Fruit fly (Drosophila melanogaster) whole organism, wandering third instar larva: ENCODE data around the gene Lcp65Ag2.

ENCODE experiments used
- Abd-B ChIP-seq: fragments of >200 bp; optimal IDR thresholded peaks from 2 replicates; lab custom pipeline; 2017; ENCODE audit warnings: missing biosample characterization, missing genetic modification characterization
- CG32264 ChIP-seq: fragments of 200-800 bp; sonication (Bioruptor generic); optimal IDR thresholded peaks from 2 replicates; lab custom pipeline; 2016; ENCODE audit warnings: missing biosample characterization, missing genetic modification characterization
- CG9705 ChIP-seq: fragments of 200-800 bp; sonication (Bioruptor generic); optimal IDR thresholded peaks from 2 replicates; lab custom pipeline; 2018; ENCODE audit warnings: missing biosample characterization, mild to moderate bottlenecking, missing genetic modification characterization
- CrebA ChIP-seq: fragments of 200-800 bp; sonication (Bioruptor generic); optimal IDR thresholded peaks from 2 replicates; lab custom pipeline; 2016; ENCODE audit warnings: missing biosample characterization, mild to moderate bottlenecking, missing genetic modification characterization, borderline replicate concordance
- Dfd ChIP-seq: fragments of >200 bp; optimal IDR thresholded peaks from 2 replicates; lab custom pipeline; 2017; ENCODE audit warnings: missing biosample characterization, missing genetic modification characterization
- GATAd ChIP-seq: sonication (Bioruptor generic); optimal IDR thresholded peaks from 2 replicates; lab custom pipeline; 2016; ENCODE audit warnings: missing biosample characterization, missing genetic modification characterization
- HLH106 ChIP-seq: fragments of 200-800 bp; optimal IDR thresholded peaks from 3 replicates; lab custom pipeline; 2019; ENCODE audit warnings: missing biosample characterization, mild to moderate bottlenecking, missing genetic modification characterization, moderate library complexity
- Hr83 ChIP-seq: fragments of 200-300 bp; sonication (Bioruptor generic); optimal IDR thresholded peaks from 2 replicates; lab custom pipeline; 2016; ENCODE audit warnings: missing biosample characterization, mild to moderate bottlenecking, missing genetic modification characterization, moderate library complexity; ENCODE audit not compliant: poor library complexity, severe bottlenecking
- Jra ChIP-seq: sonication (Bioruptor generic); optimal IDR thresholded peaks from 2 replicates; lab custom pipeline; 2016; ENCODE audit warnings: missing biosample characterization, missing genetic modification characterization
- Mio ChIP-seq: sonication (Bioruptor generic); optimal IDR thresholded peaks from 2 replicates; lab custom pipeline; 2016; ENCODE audit warnings: missing biosample characterization, missing genetic modification characterization
- Myc ChIP-seq: fragments of >200 bp; optimal IDR thresholded peaks from 2 replicates; lab custom pipeline; 2017
- N ChIP-seq: fragments of >200 bp; optimal IDR thresholded peaks from 2 replicates; lab custom pipeline; 2018; ENCODE audit warnings: missing biosample characterization, missing external identifiers, missing genetic modification characterization
- OdsH ChIP-seq: fragments of 200-800 bp; sonication (Bioruptor generic); optimal IDR thresholded peaks from 2 replicates; lab custom pipeline; 2016; ENCODE audit warnings: missing biosample characterization, mild to moderate bottlenecking, missing genetic modification characterization
- Rel ChIP-seq, 2 experiments: fragments of 200-800 bp; sonication (Bioruptor generic) in 1 of 2; optimal IDR thresholded peaks; 2 replicates in 1 of 2; 3 replicates in 1 of 2; lab custom pipeline; 2016 to 2019; ENCODE audit warnings: mild to moderate bottlenecking in 2 of 2, missing biosample characterization in 2 of 2, missing genetic modification characterization in 2 of 2, moderate library complexity in 1 of 2
- Vsx2 ChIP-seq: fragments of 200-300, 225-300 bp; sonication (Bioruptor generic); optimal IDR thresholded peaks from 2 replicates; lab custom pipeline; 2018; ENCODE audit warnings: missing biosample characterization, missing genetic modification characterization; ENCODE audit not compliant: partially characterized antibody
- br ChIP-seq: fragments of 200-800 bp; sonication (Bioruptor generic); optimal IDR thresholded peaks from 2 replicates; lab custom pipeline; 2016; ENCODE audit warnings: missing biosample characterization, missing genetic modification characterization
- dsf ChIP-seq: sonication (Bioruptor generic); optimal IDR thresholded peaks from 2 replicates; lab custom pipeline; 2016; ENCODE audit warnings: missing biosample characterization, missing genetic modification characterization, borderline replicate concordance
- ey ChIP-seq: fragments of 200-800 bp; sonication (Bioruptor generic); optimal IDR thresholded peaks from 2 replicates; lab custom pipeline; 2016; ENCODE audit warnings: missing biosample characterization, missing genetic modification characterization
- foxo ChIP-seq, 2 experiments: fragments of 200-800 bp; sonication (Bioruptor generic); optimal IDR thresholded peaks; 2 replicates in 1 of 2; 3 replicates in 1 of 2; lab custom pipeline; 2016 to 2017; ENCODE audit warnings: missing biosample characterization in 2 of 2, missing genetic modification characterization in 2 of 2
- fru ChIP-seq: fragments of 200-800 bp; sonication (Bioruptor generic); optimal IDR thresholded peaks from 3 replicates; lab custom pipeline; 2016; ENCODE audit warnings: missing biosample characterization, mild to moderate bottlenecking, missing genetic modification characterization
- h ChIP-seq: fragments of 200-800 bp; sonication (Bioruptor generic); optimal IDR thresholded peaks from 3 replicates; lab custom pipeline; 2016; ENCODE audit warnings: missing biosample characterization, mild to moderate bottlenecking, missing genetic modification characterization
- jim ChIP-seq: fragments of 175-275, 200-325 bp; sonication (Bioruptor generic); optimal IDR thresholded peaks from 2 replicates; lab custom pipeline; 2016; ENCODE audit warnings: missing biosample characterization, mild to moderate bottlenecking, missing genetic modification characterization
- lola ChIP-seq: fragments of >200 bp; optimal IDR thresholded peaks from 2 replicates; lab custom pipeline; 2017; ENCODE audit warnings: missing biosample characterization, missing genetic modification characterization
- pan ChIP-seq: fragments of >200 bp; optimal IDR thresholded peaks from 2 replicates; lab custom pipeline; 2017
- psq ChIP-seq: fragments of 200-800 bp; sonication (Bioruptor generic); optimal IDR thresholded peaks from 3 replicates; lab custom pipeline; 2017; ENCODE audit warnings: missing biosample characterization, mild to moderate bottlenecking, missing genetic modification characterization, moderate library complexity
- rgr ChIP-seq: fragments of 200-800 bp; sonication (Bioruptor generic); optimal IDR thresholded peaks from 3 replicates; lab custom pipeline; 2016; ENCODE audit warnings: missing biosample characterization, mild to moderate bottlenecking, missing genetic modification characterization
- sage ChIP-seq: fragments of 200-800 bp; sonication (Bioruptor generic); optimal IDR thresholded peaks from 2 replicates; lab custom pipeline; 2016; ENCODE audit warnings: missing biosample characterization, mild to moderate bottlenecking, missing genetic modification characterization
- tai ChIP-seq: sonication (Bioruptor generic); optimal IDR thresholded peaks from 2 replicates; lab custom pipeline; 2016; ENCODE audit warnings: missing biosample characterization, missing genetic modification characterization
- usp ChIP-seq: fragments of >200 bp; optimal IDR thresholded peaks from 2 replicates; lab custom pipeline; 2017; ENCODE audit warnings: missing biosample characterization, missing genetic modification characterization
- woc ChIP-seq: sonication (Bioruptor generic); optimal IDR thresholded peaks from 2 replicates; lab custom pipeline; 2016; ENCODE audit warnings: missing biosample characterization, mild to moderate bottlenecking, missing genetic modification characterization

Gene Lcp65Ag2

DNA sequence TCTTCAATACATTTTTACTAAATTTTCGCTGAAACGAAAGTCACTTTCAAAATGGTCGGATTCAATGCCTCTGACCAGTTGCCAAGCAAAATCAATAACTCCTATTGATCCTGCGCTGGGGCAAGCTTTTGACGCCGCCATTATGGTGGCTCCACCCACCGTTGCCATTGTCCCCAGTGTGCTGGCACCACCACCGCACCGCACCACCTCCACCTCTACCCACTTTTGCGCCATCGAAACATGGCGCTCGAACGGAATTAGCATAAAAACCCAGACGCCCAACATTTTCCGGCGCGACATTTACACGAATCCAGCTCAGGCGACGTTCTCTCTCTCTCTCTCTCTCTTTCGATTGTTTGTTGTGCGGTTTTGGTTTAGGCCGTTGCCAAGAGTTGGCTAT, 16.5 kb downstream of the Lcp65Ag2 start:
- TF ChIP-seq CG9705 (GFP tag; lab: Kevin White, UChicago) (no peak), Jra (GFP tag; lab: Kevin White, UChicago) (no peak), CrebA (GFP tag; lab: Kevin White, UChicago) (no peak), usp (GFP tag; lab: Kevin White, UChicago) (no peak), Dfd (no peak), lola (GFP tag; lab: Kevin White, UChicago) (no peak), woc (GFP tag; lab: Kevin White, UChicago) (no peak), Abd-B (GFP tag; lab: Kevin White, UChicago) (no peak), dsf (GFP tag; lab: Kevin White, UChicago) (no peak), tai (no peak), h (GFP tag; lab: Kevin White, UChicago) (no peak), fru (no peak), Hr83 (GFP tag; lab: Kevin White, UChicago) (no peak), HLH106 (tag; lab: Kevin White, UChicago) (no peak), psq (GFP tag; lab: Kevin White, UChicago) (no peak), jim (GFP tag; lab: Kevin White, UChicago) (no peak), br (GFP tag; lab: Kevin White, UChicago) (no peak), sage (no peak), pan (no peak), Rel (GFP tag; optimal IDR thresholded peaks at IDR 0.05; lab: Kevin White, UChicago) (no peak), Rel (tag; optimal IDR thresholded peaks at IDR 0.05; lab: Kevin White, UChicago) (no peak)

DNA sequence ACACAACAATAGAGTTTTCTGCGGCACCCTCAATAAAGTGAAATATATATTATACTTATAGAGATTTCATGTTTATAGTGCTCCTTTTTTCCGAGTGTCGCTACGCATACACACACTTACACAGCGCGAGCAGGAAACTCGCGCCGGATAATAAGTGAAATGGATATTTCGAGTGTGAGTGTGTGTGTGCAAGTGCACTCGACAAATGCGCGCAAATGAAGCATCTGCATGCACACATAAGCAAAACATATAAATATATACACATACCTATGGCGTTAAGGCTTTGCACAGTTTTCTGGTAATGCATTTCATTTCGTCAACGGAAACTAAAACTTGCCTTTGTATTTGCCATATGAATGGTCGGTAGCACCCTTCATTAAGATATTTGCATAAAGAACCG, 17.9 kb downstream of the Lcp65Ag2 start:
- no peak for TF ChIP-seq GATAd (GFP tag; lab: Kevin White, UChicago)
- no peak for TF ChIP-seq h (GFP tag; lab: Kevin White, UChicago)
- TF ChIP-seq tai, result no peak
- no peak for TF ChIP-seq woc (GFP tag; lab: Kevin White, UChicago)
- TF ChIP-seq Vsx2 (GFP tag; lab: Kevin White, UChicago), result no peak
- no peak for TF ChIP-seq foxo (GFP tag; optimal IDR thresholded peaks at IDR 0.05; lab: Kevin White, UChicago)
- no peak for TF ChIP-seq Dfd
- TF ChIP-seq OdsH, result no peak
- no peak for TF ChIP-seq Mio (GFP tag; lab: Kevin White, UChicago)

DNA sequence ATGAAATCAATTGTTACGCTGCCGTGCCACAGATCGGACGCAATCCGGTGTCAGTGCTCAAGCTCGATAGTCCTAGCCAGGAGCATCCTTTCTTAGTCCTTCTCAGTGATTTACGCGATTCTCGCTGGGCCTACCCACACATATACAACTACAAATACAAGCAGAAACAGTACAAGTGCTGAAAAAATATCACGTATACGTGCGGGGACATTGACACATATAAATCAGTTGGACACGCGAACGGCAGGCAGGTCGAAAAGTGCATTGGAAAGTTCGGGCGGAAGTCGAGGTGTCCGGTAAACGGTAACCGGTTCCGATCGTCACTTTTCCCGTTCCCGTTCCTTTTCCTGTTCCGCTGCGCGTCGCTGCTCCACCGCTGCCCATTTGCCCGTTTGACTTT, 21.9 kb downstream of the Lcp65Ag2 start:
- TF ChIP-seq h (GFP tag; lab: Kevin White, UChicago), result no peak
- no peak for TF ChIP-seq HLH106 (tag; lab: Kevin White, UChicago)
- no peak for TF ChIP-seq tai
- no peak for TF ChIP-seq N (GFP tag; lab: Kevin White, UChicago)
- TF ChIP-seq rgr (GFP tag; lab: Kevin White, UChicago), result no peak
- TF ChIP-seq fru, result no peak

DNA sequence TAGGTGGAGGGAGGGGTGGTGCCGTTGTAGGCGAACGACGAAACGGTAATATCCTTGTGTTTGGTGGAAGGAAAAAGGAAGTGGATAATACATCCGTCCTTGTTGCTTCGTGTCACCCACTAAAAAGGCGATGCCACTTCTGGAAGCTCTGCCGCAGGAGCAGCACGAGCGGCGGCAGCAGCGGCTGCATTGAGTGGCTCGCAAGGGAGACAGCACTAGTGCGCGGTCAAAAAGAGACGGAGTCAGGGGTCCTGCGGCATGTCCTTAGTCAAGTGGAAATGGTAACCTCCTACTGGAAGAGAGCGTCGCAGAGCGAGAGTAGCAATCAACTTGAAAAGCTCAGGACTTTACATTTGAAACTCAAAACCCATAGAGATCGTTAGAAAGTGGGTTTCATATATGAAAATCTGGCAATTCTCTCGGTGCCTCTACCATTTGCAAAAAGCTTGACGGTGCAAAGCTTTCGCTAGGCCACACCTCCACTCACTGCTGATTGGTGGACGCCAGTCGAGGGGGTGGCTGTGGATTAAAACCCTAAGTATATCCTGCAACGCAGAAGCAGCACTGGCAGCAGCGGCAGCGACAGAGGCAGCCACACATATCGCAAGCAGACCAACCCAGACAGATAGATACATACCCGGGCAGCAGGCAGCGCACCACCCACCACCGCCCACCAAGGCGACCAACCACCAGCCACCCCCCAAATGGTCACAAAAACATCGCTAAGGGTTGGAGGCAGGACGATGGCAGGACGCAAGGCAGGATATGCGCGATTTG, 22.5 kb downstream of the Lcp65Ag2 start:
- no peak for TF ChIP-seq lola (GFP tag; lab: Kevin White, UChicago)
- TF ChIP-seq jim (GFP tag; lab: Kevin White, UChicago), result no peak
- no peak for TF ChIP-seq woc (GFP tag; lab: Kevin White, UChicago)
- no peak for TF ChIP-seq CrebA (GFP tag; lab: Kevin White, UChicago)
- TF ChIP-seq CG9705 (GFP tag; lab: Kevin White, UChicago), result no peak

DNA sequence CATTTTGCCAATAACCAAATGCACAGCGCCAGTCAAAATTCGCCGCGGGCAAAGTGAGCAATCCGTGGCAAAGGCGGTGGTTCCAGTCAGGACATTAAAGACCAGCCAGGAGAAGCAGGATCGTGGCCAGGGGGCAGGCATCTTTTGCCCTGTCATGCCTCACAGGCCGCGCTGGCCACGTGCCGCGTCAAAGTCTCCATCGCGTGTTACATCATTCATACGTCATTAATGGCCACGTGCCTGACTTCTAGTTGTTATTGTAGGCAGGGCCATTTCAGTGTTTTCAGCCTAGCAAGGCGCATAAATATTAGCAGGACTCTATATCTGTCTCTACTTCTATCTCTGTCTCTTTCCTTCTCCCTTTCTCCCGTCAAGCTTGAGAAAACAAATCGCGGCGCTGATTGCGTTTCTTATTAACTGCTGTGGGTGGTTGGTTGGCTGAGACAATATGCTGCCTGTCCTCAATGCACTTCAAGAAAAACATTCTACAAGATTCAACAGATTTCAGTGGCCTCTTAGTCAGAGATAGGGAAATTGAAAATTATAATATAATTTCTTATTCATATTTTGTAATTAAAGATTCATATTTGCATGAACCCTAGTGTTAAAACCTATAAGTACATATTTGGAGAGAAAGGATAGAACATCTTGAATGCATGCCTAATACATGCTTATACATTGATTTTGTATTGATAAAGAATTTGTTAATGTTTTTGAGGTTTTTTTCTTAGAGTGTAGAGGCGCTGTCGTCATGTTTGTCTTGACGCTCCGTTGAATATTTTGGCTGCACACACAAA, 24.9 kb downstream of the Lcp65Ag2 start:
- TF ChIP-seq CrebA (GFP tag; lab: Kevin White, UChicago) (no peak), psq (GFP tag; lab: Kevin White, UChicago) (no peak), tai (no peak), Abd-B (GFP tag; lab: Kevin White, UChicago) (no peak), ey (no peak), HLH106 (tag; lab: Kevin White, UChicago) (no peak), CG32264 (GFP tag; lab: Kevin White, UChicago) (no peak), jim (GFP tag; lab: Kevin White, UChicago) (no peak), Myc (no peak)
